Fruit fly (Drosophila melanogaster): ENCODE data around the gene br.
A peak's percentile ranks its signal among the peaks of the same experiment; 100 is the strongest.

dm6 chrX:1616896-1617401 lies 42.0 kb downstream of the br start:
- TF ChIP-seq ey (GFP tag; optimal IDR thresholded peaks at IDR 0.05) (no peak), foxo (GFP tag; optimal IDR thresholded peaks at IDR 0.05) (peak in 1 of 2 experiments; percentile 2), fru (GFP tag; optimal IDR thresholded peaks at IDR 0.05) (peak; percentile 50), Myc (optimal IDR thresholded peaks at IDR 0.05) (no peak), lola (GFP tag; optimal IDR thresholded peaks at IDR 0.05) (no peak), GATAd (GFP tag; optimal IDR thresholded peaks at IDR 0.05) (no peak), Dif (GFP tag; optimal IDR thresholded peaks at IDR 0.05; ENCODE audit: partially characterized antibody) (peak; percentile 88), psq (GFP tag; optimal IDR thresholded peaks at IDR 0.05) (peak; percentile 92), tai (GFP tag; optimal IDR thresholded peaks at IDR 0.05) (peak; percentile 91), pan (optimal IDR thresholded peaks at IDR 0.05) (no peak)
